Worm (Caenorhabditis elegans) whole organism, early embryonic: ENCODE measurements around the gene tmem-135.

Experiments
- B0310.2 ChIP-seq: sonication (generic microtip); optimal IDR thresholded peaks from 2 replicates; lab custom pipeline; 2016; ENCODE audit warnings: mild to moderate bottlenecking, missing genetic modification characterization, missing compliant biosample characterization
- F13C5.2 ChIP-seq: sonication (generic microtip); optimal IDR thresholded peaks from 2 replicates; lab custom pipeline; 2017; ENCODE audit warnings: mild to moderate bottlenecking, missing genetic modification characterization, inconsistent platforms, missing compliant biosample characterization
- aly-1 ChIP-seq: sonication (generic microtip); optimal IDR thresholded peaks from 2 replicates; lab custom pipeline; 2016; ENCODE audit warnings: missing genetic modification characterization, missing compliant biosample characterization
- ama-1 ChIP-seq: fragments of 150-350 bp; optimal IDR thresholded peaks from 2 replicates; lab custom pipeline; 2014
- ceh-13 ChIP-seq: fragments of 200-800 bp; sonication (Bioruptor generic); optimal IDR thresholded peaks from 2 replicates; lab custom pipeline; 2018; ENCODE audit warnings: mild to moderate bottlenecking, missing genetic modification characterization, missing compliant biosample characterization
- ceh-36 ChIP-seq: sonication (generic microtip); optimal IDR thresholded peaks from 2 replicates; lab custom pipeline; 2016; ENCODE audit warnings: missing genetic modification characterization, inconsistent platforms, missing compliant biosample characterization
- ets-7 ChIP-seq: sonication (generic microtip); optimal IDR thresholded peaks from 2 replicates; lab custom pipeline; 2016; ENCODE audit warnings: missing genotype, missing genetic modification characterization, missing compliant biosample characterization
- flt-1 ChIP-seq: fragments of 200-800 bp; sonication (Bioruptor generic); IDR thresholded peaks from 2 replicates; pipeline ENCODE4 v1.3.6; 2022; ENCODE audit warnings: missing genetic modification characterization, missing compliant biosample characterization
- hmbx-1 ChIP-seq: sonication (generic microtip); optimal IDR thresholded peaks from 2 replicates; lab custom pipeline; 2016; ENCODE audit warnings: mild to moderate bottlenecking, missing genetic modification characterization, missing compliant biosample characterization
- hmg-4 ChIP-seq: fragments of 200-800 bp; sonication (Bioruptor generic); optimal IDR thresholded peaks from 2 replicates; lab custom pipeline; 2018; ENCODE audit warnings: mild to moderate bottlenecking, missing genetic modification characterization, missing compliant biosample characterization
- hnd-1 ChIP-seq: sonication (generic microtip); optimal IDR thresholded peaks from 2 replicates; lab custom pipeline; 2016; ENCODE audit warnings: missing genetic modification characterization, missing compliant biosample characterization
- pes-1 ChIP-seq: fragments of 200-800 bp; sonication (Bioruptor generic); IDR thresholded peaks from 2 replicates; pipeline ENCODE4 v1.3.6; 2022; ENCODE audit warnings: missing genetic modification reagents, missing genetic modification characterization, missing compliant biosample characterization
- scrt-1 ChIP-seq: fragments of 200-800 bp; sonication (Bioruptor generic); IDR thresholded peaks from 2 replicates; pipeline ENCODE4 v1.3.6; 2022; ENCODE audit warnings: missing genetic modification characterization, missing compliant biosample characterization
- sea-1 ChIP-seq: fragments of 200-800 bp; sonication (Bioruptor generic); conservative IDR thresholded peaks from 2 replicates; pipeline ENCODE4 v1.3.6; 2022; ENCODE audit warnings: missing genetic modification characterization, missing compliant biosample characterization
- tbx-11 ChIP-seq: fragments of 200-800 bp; sonication (Bioruptor generic); IDR thresholded peaks from 2 replicates; pipeline ENCODE4 v1.3.6; 2022; ENCODE audit warnings: missing genetic modification characterization, missing compliant biosample characterization
- tbx-37 ChIP-seq: fragments of 200-800 bp; sonication (Bioruptor generic); conservative IDR thresholded peaks from 2 replicates; pipeline ENCODE4 v1.3.6; 2022; ENCODE audit warnings: missing genetic modification reagents, missing genetic modification characterization, missing compliant biosample characterization
- tra-4 ChIP-seq: sonication (generic microtip); optimal IDR thresholded peaks from 2 replicates; lab custom pipeline; 2017; ENCODE audit warnings: missing genetic modification characterization, missing compliant biosample characterization

The tmem-135 gene

ce11 chrX:4694611-4695370, 21.3 kb downstream of the tmem-135 start:
- no peak for TF ChIP-seq ama-1 (lab: Kevin White, UChicago)
- TF ChIP-seq hmg-4 (GFP tag; lab: Kevin White, UChicago) = no peak
- TF ChIP-seq tbx-11 (GFP tag; lab: Robert Waterston, UW) = no peak
- TF ChIP-seq tra-4 (tag; lab: Kevin White, UChicago) = no peak
- TF ChIP-seq sea-1 (GFP tag; lab: Robert Waterston, UW) = no peak
- no peak for TF ChIP-seq tbx-37 (GFP tag; lab: Robert Waterston, UW)
- no peak for TF ChIP-seq hmbx-1 (tag; lab: Kevin White, UChicago)
- TF ChIP-seq B0310.2 (tag; lab: Kevin White, UChicago) = no peak
- TF ChIP-seq pes-1 (GFP tag; lab: Robert Waterston, UW) = no peak
- TF ChIP-seq ceh-36 (tag; lab: Kevin White, UChicago) = no peak
- TF ChIP-seq ceh-13 (GFP tag; lab: Kevin White, UChicago) = no peak
- TF ChIP-seq hnd-1 (tag; lab: Kevin White, UChicago) = no peak

ce11 chrX:4698271-4698670, 24.8 kb downstream of the tmem-135 start:
- TF ChIP-seq ets-7 (no peak), tbx-37 (GFP tag; lab: Robert Waterston, UW) (no peak), B0310.2 (tag; lab: Kevin White, UChicago) (no peak), F13C5.2 (tag; lab: Kevin White, UChicago) (no peak), tra-4 (tag; lab: Kevin White, UChicago) (no peak), scrt-1 (no peak), pes-1 (GFP tag; lab: Robert Waterston, UW) (no peak), hmbx-1 (tag; lab: Kevin White, UChicago) (no peak), aly-1 (no peak), hmg-4 (GFP tag; lab: Kevin White, UChicago) (no peak), flt-1 (GFP tag; lab: Robert Waterston, UW) (no peak), tbx-11 (GFP tag; lab: Robert Waterston, UW) (no peak), ceh-13 (GFP tag; lab: Kevin White, UChicago) (no peak)

- no peak for TF ChIP-seq flt-1 (GFP tag; lab: Robert Waterston, UW)
- no peak for TF ChIP-seq pes-1 (GFP tag; lab: Robert Waterston, UW)
- TF ChIP-seq tbx-11 (GFP tag; lab: Robert Waterston, UW) = no peak
- no peak for TF ChIP-seq tra-4 (tag; lab: Kevin White, UChicago)
- TF ChIP-seq F13C5.2 (tag; lab: Kevin White, UChicago) = peak; percentile 28
- TF ChIP-seq hmg-4 (GFP tag; lab: Kevin White, UChicago) = peak; percentile 47
Measured at ce11 chrX:4699411-4700050, 26.0 kb downstream of the tmem-135 start, which contains the start of gene hyl-2. Gene hyl-2, minus strand, starts transcription at chrX:4699461.

- TF ChIP-seq pes-1 (GFP tag; lab: Robert Waterston, UW) (no peak), ceh-13 (GFP tag; lab: Kevin White, UChicago) (no peak), B0310.2 (tag; lab: Kevin White, UChicago) (no peak), scrt-1 (no peak), tra-4 (tag; lab: Kevin White, UChicago) (no peak), F13C5.2 (tag; lab: Kevin White, UChicago) (no peak)
Measured at ce11 chrX:4700083-4700482, 26.6 kb downstream of the tmem-135 start.

ce11 chrX:4704877-4705276, 31.4 kb downstream of the tmem-135 start, which contains the start of gene aqp-8:
Gene aqp-8, minus strand, starts transcription at chrX:4704977.
- TF ChIP-seq hmg-4 (GFP tag; lab: Kevin White, UChicago) (no peak), flt-1 (GFP tag; lab: Robert Waterston, UW) (no peak), hnd-1 (tag; lab: Kevin White, UChicago) (no peak), sea-1 (GFP tag; lab: Robert Waterston, UW) (no peak), aly-1 (no peak)

- no peak for TF ChIP-seq tbx-37 (GFP tag; lab: Robert Waterston, UW)
- no peak for TF ChIP-seq ets-7
- no peak for TF ChIP-seq pes-1 (GFP tag; lab: Robert Waterston, UW)
- no peak for TF ChIP-seq flt-1 (GFP tag; lab: Robert Waterston, UW)
- no peak for TF ChIP-seq tra-4 (tag; lab: Kevin White, UChicago)
- no peak for TF ChIP-seq hmbx-1 (tag; lab: Kevin White, UChicago)
- TF ChIP-seq ama-1 (lab: Kevin White, UChicago) = no peak
- TF ChIP-seq aly-1 = no peak
Measured at ce11 chrX:4705666-4706065, 32.2 kb downstream of the tmem-135 start.

ce11 chrX:4706755-4707226, 33.3 kb downstream of the tmem-135 start, which contains the start of gene dhhc-10:
Gene dhhc-10, plus strand, starts transcription at chrX:4707176.
- TF ChIP-seq F13C5.2 (tag; lab: Kevin White, UChicago) (peak; percentile 47), hmbx-1 (tag; lab: Kevin White, UChicago) (no peak)
